Worm (Caenorhabditis elegans): ENCODE measurements around the gene C25H3.11.

Gene C25H3.11

DNA sequence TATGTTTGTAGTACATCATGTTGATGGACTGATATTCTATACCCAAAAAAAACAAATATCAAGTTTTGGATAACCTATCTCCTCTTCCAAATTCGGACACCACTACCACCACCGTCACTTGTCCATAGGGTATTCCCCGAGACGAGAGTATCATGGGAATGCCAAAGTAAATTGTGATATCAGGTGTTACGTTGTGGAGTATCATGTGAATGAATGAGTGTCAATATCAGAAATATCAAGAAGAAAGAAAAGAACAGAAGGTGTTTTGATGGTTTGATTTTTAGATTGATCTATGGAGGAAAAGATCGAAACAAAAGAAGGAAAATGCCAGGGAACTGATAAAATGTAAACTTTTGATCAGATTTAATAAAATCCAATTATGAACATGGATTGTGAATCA, 9.4 kb upstream of the C25H3.11 start (continued):
- TF ChIP-seq Y116A8C.19 (tag; optimal IDR thresholded peaks at IDR 0.05; ENCODE audit: borderline replicate concordance) = no peak
- TF ChIP-seq skn-1 (tag; optimal IDR thresholded peaks at IDR 0.05) = peak; percentile 4
- no peak for TF ChIP-seq nhr-28 (tag; optimal IDR thresholded peaks at IDR 0.05)
- no peak for TF ChIP-seq egl-27 (tag; optimal IDR thresholded peaks at IDR 0.05)
- no peak for TF ChIP-seq sptf-1 (tag; optimal IDR thresholded peaks at IDR 0.05)
- TF ChIP-seq grh-1 (GFP tag; IDR thresholded peaks at IDR 0.05) = no peak
- TF ChIP-seq jun-1 (tag; optimal IDR thresholded peaks at IDR 0.05) = no peak
- TF ChIP-seq pqm-1 (tag; optimal IDR thresholded peaks at IDR 0.05) = no peak
- TF ChIP-seq mab-9 (GFP tag; IDR thresholded peaks at IDR 0.05) = no peak
- peak; percentile 77 for TF ChIP-seq snu-23 (GFP tag; optimal IDR thresholded peaks at IDR 0.05)
- TF ChIP-seq mef-2 (tag; optimal IDR thresholded peaks at IDR 0.05) = no peak
- no peak for TF ChIP-seq sup-37 (GFP tag; optimal IDR thresholded peaks at IDR 0.05)
- peak in 2 of 6 experiments; percentile 51 to 85 for TF ChIP-seq elt-3 (tag; optimal IDR thresholded peaks at IDR 0.05)
- no peak for TF ChIP-seq lin-39 (tag; optimal IDR thresholded peaks at IDR 0.05)
- no peak for TF ChIP-seq ceh-90 (tag; optimal IDR thresholded peaks at IDR 0.05)
- TF ChIP-seq nhr-11 (tag; optimal IDR thresholded peaks at IDR 0.05) = peak; percentile 36
- TF ChIP-seq xbp-1 (tag; optimal IDR thresholded peaks at IDR 0.05) = no peak
- TF ChIP-seq ztf-4 (tag; optimal IDR thresholded peaks at IDR 0.05) = peak; percentile 35
- no peak for TF ChIP-seq nhr-77 (tag; optimal IDR thresholded peaks at IDR 0.05)
- peak; percentile 33 for TF ChIP-seq nhr-47 (tag; optimal IDR thresholded peaks at IDR 0.05)
- no peak for TF ChIP-seq zip-4 (GFP tag; optimal IDR thresholded peaks at IDR 0.05)
- peak; percentile 25 for TF ChIP-seq swsn-7 (tag; optimal IDR thresholded peaks at IDR 0.05)
- TF ChIP-seq vab-15 (tag; optimal IDR thresholded peaks at IDR 0.05) = peak; percentile 46
- TF ChIP-seq lin-13 (GFP tag; optimal IDR thresholded peaks at IDR 0.05) = peak; percentile 57
- TF ChIP-seq ces-1 (GFP tag; optimal IDR thresholded peaks at IDR 0.05) = no peak
- TF ChIP-seq mdl-1 (tag; optimal IDR thresholded peaks at IDR 0.05) = peak in 1 of 2 experiments; percentile 26
- no peak for TF ChIP-seq ceh-8 (GFP tag; optimal IDR thresholded peaks at IDR 0.05)
- peak; percentile 81 for TF ChIP-seq pag-3 (tag; optimal IDR thresholded peaks at IDR 0.05; ENCODE audit: borderline replicate concordance, insufficient read depth)
- no peak for TF ChIP-seq aly-2 (tag; optimal IDR thresholded peaks at IDR 0.05)
- TF ChIP-seq lin-14 (GFP tag; optimal IDR thresholded peaks at IDR 0.05) = peak; percentile 85
- no peak for TF ChIP-seq fkh-10 (GFP tag; optimal IDR thresholded peaks at IDR 0.05)
- TF ChIP-seq nhr-84 (tag; optimal IDR thresholded peaks at IDR 0.05) = no peak
- no peak for TF ChIP-seq fkh-4 (tag; optimal IDR thresholded peaks at IDR 0.05; ENCODE audit: borderline replicate concordance)
- TF ChIP-seq egl-13 (tag; optimal IDR thresholded peaks at IDR 0.05) = no peak
- no peak for TF ChIP-seq ceh-82 (tag; optimal IDR thresholded peaks at IDR 0.05)
- TF ChIP-seq hlh-17 (GFP tag; optimal IDR thresholded peaks at IDR 0.05; ENCODE audit: borderline replicate concordance) = no peak
- TF ChIP-seq pax-3 (tag; optimal IDR thresholded peaks at IDR 0.05) = no peak
- TF ChIP-seq ztf-11 (tag; optimal IDR thresholded peaks at IDR 0.05) = no peak
- no peak for TF ChIP-seq ceh-88 (GFP tag; IDR thresholded peaks at IDR 0.05)
- no peak for TF ChIP-seq hlh-4 (tag; optimal IDR thresholded peaks at IDR 0.05)
- TF ChIP-seq unc-98 (GFP tag; IDR thresholded peaks at IDR 0.05) = no peak
- TF ChIP-seq zag-1 (tag; optimal IDR thresholded peaks at IDR 0.05) = no peak
- TF ChIP-seq ets-5 (GFP tag; IDR thresholded peaks at IDR 0.05) = no peak
- TF ChIP-seq nhr-19 (GFP tag; conservative IDR thresholded peaks at IDR 0.05) = peak; percentile 82
- TF ChIP-seq unc-62 (GFP tag; optimal IDR thresholded peaks at IDR 0.05) = no peak
- TF ChIP-seq nhr-90 (tag; optimal IDR thresholded peaks at IDR 0.05; ENCODE audit: poor library complexity) = no peak
